ENCODE assay signal across 1 fruit fly cellular context in genomic region chr3L:15704250-15704985, dm6.
A peak's percentile ranks its signal among the peaks of the same experiment; 100 is the strongest.
TF ChIP-seq lines count a peak whose summit lies in the region.

No protein-coding gene starts in this region.

TF ChIP-seq in whole organism, embryonic, 481 proteins besides CTCF, POLR2A, EP300 and RAD21 (continued from another document and continues in another):
- TF ChIP-seq lmd (GFP tag; IDR thresholded peaks at IDR 0.05; lab: Robert Waterston, UW), result peak; percentile 42; the same call in 1 of the 2 replicates
- TF ChIP-seq CG18262 (tag; optimal IDR thresholded peaks at IDR 0.05; lab: Kevin White, UChicago), result peak; percentile 89
- TF ChIP-seq Ada2b (GFP tag; IDR thresholded peaks at IDR 0.05; lab: Robert Waterston, UW), result no peak
- no peak for TF ChIP-seq HLH54F (GFP tag; optimal IDR thresholded peaks at IDR 0.05; lab: Kevin White, UChicago)
- TF ChIP-seq crp (GFP tag; optimal IDR thresholded peaks at IDR 0.05; lab: Kevin White, UChicago), result peak in 1 of 2 experiments; percentile 4
- TF ChIP-seq CG16813 (GFP tag; IDR thresholded peaks at IDR 0.05; lab: Robert Waterston, UW; ENCODE audit: partially characterized antibody), result no peak
- TF ChIP-seq fd102C (GFP tag; optimal IDR thresholded peaks at IDR 0.05; lab: Kevin White, UChicago), result no peak
- TF ChIP-seq slbo (GFP tag; IDR thresholded peaks at IDR 0.05; lab: Robert Waterston, UW), result no peak
- TF ChIP-seq CG10267 (tag; optimal IDR thresholded peaks at IDR 0.05; lab: Kevin White, UChicago), result peak; percentile 59
- no peak for TF ChIP-seq sr (GFP tag; IDR thresholded peaks at IDR 0.05; lab: Robert Waterston, UW)
- TF ChIP-seq dm (GFP tag; optimal IDR thresholded peaks at IDR 0.05; lab: Kevin White, UChicago), result peak; percentile 25
- TF ChIP-seq tup (GFP tag; optimal IDR thresholded peaks at IDR 0.05; lab: Kevin White, UChicago), result no peak
- TF ChIP-seq Hmr (GFP tag; optimal IDR thresholded peaks at IDR 0.05; lab: Kevin White, UChicago), result peak; percentile 14
- no peak for TF ChIP-seq C15 (GFP tag; IDR thresholded peaks at IDR 0.05; lab: Robert Waterston, UW)
- TF ChIP-seq gsb (GFP tag; IDR thresholded peaks at IDR 0.05; lab: Robert Waterston, UW), result no peak
- TF ChIP-seq Scr (GFP tag; IDR thresholded peaks at IDR 0.05; lab: Robert Waterston, UW; ENCODE audit: partially characterized antibody), result no peak
- TF ChIP-seq mld (GFP tag; IDR thresholded peaks at IDR 0.05; lab: Robert Waterston, UW; ENCODE audit: partially characterized antibody), result no peak
- TF ChIP-seq CG18764 (GFP tag; optimal IDR thresholded peaks at IDR 0.05; lab: Kevin White, UChicago), result peak; percentile 15
- peak; percentile 66 for TF ChIP-seq Xrp1 (GFP tag; IDR thresholded peaks at IDR 0.05; lab: Robert Waterston, UW)
- peak; percentile 69 for TF ChIP-seq CG18619 (GFP tag; optimal IDR thresholded peaks at IDR 0.05; lab: Kevin White, UChicago)
- no peak for TF ChIP-seq stwl (tag; optimal IDR thresholded peaks at IDR 0.05; lab: Kevin White, UChicago)
- no peak for TF ChIP-seq Gsc (GFP tag; IDR thresholded peaks at IDR 0.05; lab: Robert Waterston, UW)
- TF ChIP-seq CG17568 (GFP tag; optimal IDR thresholded peaks at IDR 0.05; lab: Kevin White, UChicago), result no peak
- no peak for TF ChIP-seq yki (optimal IDR thresholded peaks at IDR 0.05; lab: Kevin White, UChicago)
- peak; percentile 52 for TF ChIP-seq CG10462 (GFP tag; optimal IDR thresholded peaks at IDR 0.05; lab: Kevin White, UChicago)
- TF ChIP-seq unpg (GFP tag; optimal IDR thresholded peaks at IDR 0.05; lab: Kevin White, UChicago), result peak; percentile 36
- TF ChIP-seq ab (GFP tag; optimal IDR thresholded peaks at IDR 0.05; lab: Kevin White, UChicago), result no peak
- no peak for TF ChIP-seq pnt (GFP tag; optimal IDR thresholded peaks at IDR 0.05; lab: Kevin White, UChicago)
- no peak for TF ChIP-seq CHES-1-like (GFP tag; optimal IDR thresholded peaks at IDR 0.05; lab: Kevin White, UChicago)
- TF ChIP-seq H15 (GFP tag; IDR thresholded peaks at IDR 0.05; lab: Robert Waterston, UW), result 0 out of 3 replicates have a peak, but pooled peaks have one; percentile 15
- peak; percentile 68 for TF ChIP-seq nerfin-1 (tag; optimal IDR thresholded peaks at IDR 0.05; lab: Kevin White, UChicago)
- no peak for TF ChIP-seq Trl (optimal IDR thresholded peaks at IDR 0.05; lab: Kevin White, UChicago)
- TF ChIP-seq Trl (GFP tag; optimal IDR thresholded peaks at IDR 0.05; lab: Kevin White, UChicago), result no peak
- no peak for TF ChIP-seq Ets97D (GFP tag; optimal IDR thresholded peaks at IDR 0.05; lab: Kevin White, UChicago)
- TF ChIP-seq al (GFP tag; IDR thresholded peaks at IDR 0.05; lab: Robert Waterston, UW), result no peak
- TF ChIP-seq Ptx1 (GFP tag; IDR thresholded peaks at IDR 0.05; lab: Robert Waterston, UW), result peak; percentile 43
- TF ChIP-seq CG1602 (GFP tag; optimal IDR thresholded peaks at IDR 0.05; lab: Kevin White, UChicago), result peak; percentile 54
- no peak for TF ChIP-seq CG12236 (GFP tag; optimal IDR thresholded peaks at IDR 0.05; lab: Kevin White, UChicago)
- no peak for TF ChIP-seq Tbp (GFP tag; optimal IDR thresholded peaks at IDR 0.05; lab: Kevin White, UChicago)
- no peak for TF ChIP-seq CG16863 (GFP tag; optimal IDR thresholded peaks at IDR 0.05; lab: Kevin White, UChicago)
- TF ChIP-seq CG9932 (GFP tag; IDR thresholded peaks at IDR 0.05; lab: Robert Waterston, UW), result no peak
- peak; percentile 77 for TF ChIP-seq CG31441 (GFP tag; IDR thresholded peaks at IDR 0.05; lab: Robert Waterston, UW)
- TF ChIP-seq CG10543 (GFP tag; optimal IDR thresholded peaks at IDR 0.05; lab: Kevin White, UChicago), result peak; percentile 8
- TF ChIP-seq CG7357 (GFP tag; IDR thresholded peaks at IDR 0.05; lab: Robert Waterston, UW), result peak; percentile 41; the same call in 1 of the 3 replicates
- TF ChIP-seq CG6791 (GFP tag; IDR thresholded peaks at IDR 0.05; lab: Robert Waterston, UW; ENCODE audit: partially characterized antibody), result no peak
- TF ChIP-seq CG17328 (GFP tag; IDR thresholded peaks at IDR 0.05; lab: Robert Waterston, UW), result no peak; the same call in 1 of the 2 replicates
- no peak for TF ChIP-seq CG6765 (GFP tag; optimal IDR thresholded peaks at IDR 0.05; lab: Kevin White, UChicago)
- no peak for TF ChIP-seq CG9215 (GFP tag; IDR thresholded peaks at IDR 0.05; lab: Robert Waterston, UW)
- peak; percentile 17 for TF ChIP-seq CG5245 (GFP tag; optimal IDR thresholded peaks at IDR 0.05; lab: Kevin White, UChicago)
- TF ChIP-seq CG34224 (GFP tag; IDR thresholded peaks at IDR 0.05; lab: Robert Waterston, UW; ENCODE audit: partially characterized antibody), result no peak
- no peak for TF ChIP-seq CG4404 (GFP tag; IDR thresholded peaks at IDR 0.05; lab: Robert Waterston, UW)
- TF ChIP-seq CG13424 (tag; optimal IDR thresholded peaks at IDR 0.05; lab: Kevin White, UChicago), result peak; percentile 72
- no peak for TF ChIP-seq GATAe (GFP tag; conservative IDR thresholded peaks at IDR 0.05; lab: Robert Waterston, UW)
- peak; percentile 8 for TF ChIP-seq trh (GFP tag; optimal IDR thresholded peaks at IDR 0.05; lab: Kevin White, UChicago)
- TF ChIP-seq Mes4 (GFP tag; optimal IDR thresholded peaks at IDR 0.05; lab: Kevin White, UChicago), result no peak
- TF ChIP-seq CG2129 (GFP tag; IDR thresholded peaks at IDR 0.05; lab: Robert Waterston, UW; ENCODE audit: partially characterized antibody), result no peak
- TF ChIP-seq zf30C (GFP tag; optimal IDR thresholded peaks at IDR 0.05; lab: Kevin White, UChicago), result peak; percentile 56
- no peak for TF ChIP-seq fru (optimal IDR thresholded peaks at IDR 0.05; lab: Kevin White, UChicago)
- no peak for TF ChIP-seq CG33213 (GFP tag; optimal IDR thresholded peaks at IDR 0.05; lab: Kevin White, UChicago)
- TF ChIP-seq maf-S (GFP tag; optimal IDR thresholded peaks at IDR 0.05; lab: Kevin White, UChicago), result no peak
- peak; percentile 57 for TF ChIP-seq CG33557 (GFP tag; optimal IDR thresholded peaks at IDR 0.05; lab: Kevin White, UChicago)
- TF ChIP-seq da (GFP tag; optimal IDR thresholded peaks at IDR 0.05; lab: Kevin White, UChicago), result no peak
- TF ChIP-seq Xbp1 (GFP tag; optimal IDR thresholded peaks at IDR 0.05; lab: Kevin White, UChicago), result peak; percentile 55
- TF ChIP-seq Eip74EF (GFP tag; optimal IDR thresholded peaks at IDR 0.05; lab: Kevin White, UChicago), result peak in 1 of 2 experiments; percentile 69
- TF ChIP-seq CG17359 (tag; optimal IDR thresholded peaks at IDR 0.05; lab: Kevin White, UChicago), result peak; percentile 69
- no peak for TF ChIP-seq D19B (GFP tag; optimal IDR thresholded peaks at IDR 0.05; lab: Kevin White, UChicago)
- TF ChIP-seq CG12659 (GFP tag; optimal IDR thresholded peaks at IDR 0.05; lab: Kevin White, UChicago), result peak; percentile 47
- TF ChIP-seq bsh (GFP tag; optimal IDR thresholded peaks at IDR 0.05; lab: Kevin White, UChicago), result peak; percentile 0 to 77
- no peak for TF ChIP-seq CG3838 (GFP tag; optimal IDR thresholded peaks at IDR 0.05; lab: Kevin White, UChicago)
- TF ChIP-seq Gug (GFP tag; IDR thresholded peaks at IDR 0.05; lab: Robert Waterston, UW), result no peak
- TF ChIP-seq ERR (GFP tag; optimal IDR thresholded peaks at IDR 0.05; lab: Kevin White, UChicago), result no peak
- TF ChIP-seq MBD-R2 (GFP tag; IDR thresholded peaks at IDR 0.05; lab: Robert Waterston, UW), result no peak
- TF ChIP-seq CG4730 (GFP tag; IDR thresholded peaks at IDR 0.05; lab: Robert Waterston, UW), result no peak
- no peak for TF ChIP-seq CG3163 (GFP tag; optimal IDR thresholded peaks at IDR 0.05; lab: Kevin White, UChicago)
- peak; percentile 16 for TF ChIP-seq CG10147 (GFP tag; optimal IDR thresholded peaks at IDR 0.05; lab: Kevin White, UChicago)
- TF ChIP-seq bbx (GFP tag; IDR thresholded peaks at IDR 0.05; lab: Robert Waterston, UW; ENCODE audit: partially characterized antibody), result no peak
- TF ChIP-seq ftz-f1 (GFP tag; optimal IDR thresholded peaks at IDR 0.05; lab: Kevin White, UChicago), result no peak
- no peak for TF ChIP-seq CG18011 (GFP tag; optimal IDR thresholded peaks at IDR 0.05; lab: Kevin White, UChicago)
- no peak for TF ChIP-seq Atf3 (GFP tag; optimal IDR thresholded peaks at IDR 0.05; lab: Kevin White, UChicago)
- TF ChIP-seq hth (optimal IDR thresholded peaks at IDR 0.05; lab: Kevin White, UChicago), result no peak
- TF ChIP-seq CG3995 (GFP tag; optimal IDR thresholded peaks at IDR 0.05; lab: Kevin White, UChicago), result no peak
- TF ChIP-seq twi (tag; optimal IDR thresholded peaks at IDR 0.05; lab: Kevin White, UChicago), result peak; percentile 12
- TF ChIP-seq CG3726 (GFP tag; IDR thresholded peaks at IDR 0.05; lab: Robert Waterston, UW), result no peak
- peak in 1 of 2 experiments; percentile 24 for TF ChIP-seq dpn (GFP tag; optimal IDR thresholded peaks at IDR 0.05; lab: Kevin White, UChicago)
- TF ChIP-seq CG6175 (GFP tag; IDR thresholded peaks at IDR 0.05; lab: Robert Waterston, UW), result no peak
- peak; percentile 41 for TF ChIP-seq odd (GFP tag; optimal IDR thresholded peaks at IDR 0.05; lab: Kevin White, UChicago)
- no peak for TF ChIP-seq toy (GFP tag; IDR thresholded peaks at IDR 0.05; lab: Robert Waterston, UW)
- peak; percentile 83 for TF ChIP-seq CG11504 (tag; optimal IDR thresholded peaks at IDR 0.05; lab: Kevin White, UChicago)
- TF ChIP-seq CG6683 (GFP tag; optimal IDR thresholded peaks at IDR 0.05; lab: Kevin White, UChicago), result peak; percentile 12
- peak; percentile 46 for TF ChIP-seq CG15011 (GFP tag; optimal IDR thresholded peaks at IDR 0.05; lab: Kevin White, UChicago)
- TF ChIP-seq h (optimal IDR thresholded peaks at IDR 0.05; lab: Kevin White, UChicago), result no peak
- peak; percentile 78 for TF ChIP-seq dmrt99B (tag; optimal IDR thresholded peaks at IDR 0.05; lab: Kevin White, UChicago)
- no peak for TF ChIP-seq CG12299 (tag; optimal IDR thresholded peaks at IDR 0.05; lab: Kevin White, UChicago)
- no peak for TF ChIP-seq CG12744 (GFP tag; optimal IDR thresholded peaks at IDR 0.05; lab: Kevin White, UChicago)
- TF ChIP-seq ato (GFP tag; IDR thresholded peaks at IDR 0.05; lab: Robert Waterston, UW; ENCODE audit: partially characterized antibody), result no peak
- peak; percentile 88 for TF ChIP-seq CG17361 (GFP tag; IDR thresholded peaks at IDR 0.05; lab: Robert Waterston, UW)
- TF ChIP-seq sob (GFP tag; IDR thresholded peaks at IDR 0.05; lab: Robert Waterston, UW), result no peak; the same call in 1 of the 2 replicates
- no peak for TF ChIP-seq HLH4C (GFP tag; IDR thresholded peaks at IDR 0.05; lab: Robert Waterston, UW; ENCODE audit: partially characterized antibody)
- no peak for TF ChIP-seq CG14014 (GFP tag; IDR thresholded peaks at IDR 0.05; lab: Robert Waterston, UW)
- TF ChIP-seq CG7963 (GFP tag; IDR thresholded peaks at IDR 0.05; lab: Robert Waterston, UW; ENCODE audit: partially characterized antibody), result no peak
- TF ChIP-seq vfl (GFP tag; optimal IDR thresholded peaks at IDR 0.05; lab: Kevin White, UChicago), result no peak
- peak; percentile 88 for TF ChIP-seq Vsx1 (GFP tag; optimal IDR thresholded peaks at IDR 0.05; lab: Kevin White, UChicago)
- no peak for TF ChIP-seq Ravus (GFP tag; IDR thresholded peaks at IDR 0.05; lab: Robert Waterston, UW)
- TF ChIP-seq PHDP (tag; optimal IDR thresholded peaks at IDR 0.05; lab: Kevin White, UChicago), result peak; percentile 37
- no peak for TF ChIP-seq z (GFP tag; IDR thresholded peaks at IDR 0.05; lab: Robert Waterston, UW)
- TF ChIP-seq CG34422 (GFP tag; IDR thresholded peaks at IDR 0.05; lab: Robert Waterston, UW), result no peak
- TF ChIP-seq Stat92E (GFP tag; optimal IDR thresholded peaks at IDR 0.05; lab: Kevin White, UChicago), result peak in 1 of 3 experiments; percentile 34
- TF ChIP-seq YL-1 (GFP tag; optimal IDR thresholded peaks at IDR 0.05; lab: Kevin White, UChicago), result no peak
- TF ChIP-seq CG1233 (GFP tag; optimal IDR thresholded peaks at IDR 0.05; lab: Kevin White, UChicago), result peak; percentile 46
- no peak for TF ChIP-seq BEAF-32 (GFP tag; optimal IDR thresholded peaks at IDR 0.05; lab: Kevin White, UChicago)
- no peak for TF ChIP-seq schlank (tag; optimal IDR thresholded peaks at IDR 0.05; lab: Kevin White, UChicago)
- no peak for TF ChIP-seq gcm2 (GFP tag; optimal IDR thresholded peaks at IDR 0.05; lab: Kevin White, UChicago)
- peak; percentile 60 for TF ChIP-seq Six4 (GFP tag; optimal IDR thresholded peaks at IDR 0.05; lab: Kevin White, UChicago)
- TF ChIP-seq kah (GFP tag; optimal IDR thresholded peaks at IDR 0.05; lab: Kevin White, UChicago), result no peak
- no peak for TF ChIP-seq gro (GFP tag; optimal IDR thresholded peaks at IDR 0.05; lab: Kevin White, UChicago)
- TF ChIP-seq BtbVII (GFP tag; optimal IDR thresholded peaks at IDR 0.05; lab: Kevin White, UChicago), result peak; percentile 6
- peak; percentile 55 for TF ChIP-seq CG6689 (GFP tag; IDR thresholded peaks at IDR 0.05; lab: Robert Waterston, UW)
- TF ChIP-seq ind (GFP tag; optimal IDR thresholded peaks at IDR 0.05; lab: Kevin White, UChicago), result peak; percentile 50
- TF ChIP-seq CG6654 (GFP tag; optimal IDR thresholded peaks at IDR 0.05; lab: Kevin White, UChicago), result peak; percentile 40
- no peak for TF ChIP-seq Aef1 (GFP tag; IDR thresholded peaks at IDR 0.05; lab: Robert Waterston, UW)
- TF ChIP-seq sens (GFP tag; lab: Kevin White, UChicago), result peak; percentile 83
- no peak for TF ChIP-seq nau (GFP tag; optimal IDR thresholded peaks at IDR 0.05; lab: Kevin White, UChicago)
- no peak for TF ChIP-seq Doc2 (GFP tag; IDR thresholded peaks at IDR 0.05; lab: Robert Waterston, UW)
- no peak for TF ChIP-seq kay (GFP tag; optimal IDR thresholded peaks at IDR 0.05; lab: Kevin White, UChicago)
- TF ChIP-seq knrl (GFP tag; IDR thresholded peaks at IDR 0.05; lab: Robert Waterston, UW; ENCODE audit: partially characterized antibody), result no peak
- peak; percentile 80 for TF ChIP-seq crol (GFP tag; IDR thresholded peaks at IDR 0.05; lab: Robert Waterston, UW)
- TF ChIP-seq Nf-YA (GFP tag; IDR thresholded peaks at IDR 0.05; lab: Robert Waterston, UW), result no peak
- peak; percentile 69 for TF ChIP-seq D19A (tag; optimal IDR thresholded peaks at IDR 0.05; lab: Kevin White, UChicago)
- TF ChIP-seq CG17385 (GFP tag; optimal IDR thresholded peaks at IDR 0.05; lab: Kevin White, UChicago), result peak; percentile 51
- TF ChIP-seq seq (GFP tag; IDR thresholded peaks at IDR 0.05; lab: Robert Waterston, UW), result no peak
- TF ChIP-seq CG17186 (GFP tag; optimal IDR thresholded peaks at IDR 0.05; lab: Kevin White, UChicago), result no peak
- TF ChIP-seq Bteb2 (GFP tag; optimal IDR thresholded peaks at IDR 0.05; lab: Kevin White, UChicago), result no peak
- no peak for TF ChIP-seq bowl (GFP tag; IDR thresholded peaks at IDR 0.05; lab: Robert Waterston, UW)
- TF ChIP-seq CG13775 (GFP tag; optimal IDR thresholded peaks at IDR 0.05; lab: Kevin White, UChicago), result peak; percentile 59
- no peak for TF ChIP-seq CG9609 (GFP tag; optimal IDR thresholded peaks at IDR 0.05; lab: Kevin White, UChicago)
- TF ChIP-seq CG31388 (GFP tag; optimal IDR thresholded peaks at IDR 0.05; lab: Kevin White, UChicago), result no peak
